Worm (Caenorhabditis elegans) whole organism, L4 larva: ENCODE results near the gene C16D9.5.
A peak's percentile ranks its signal among the peaks of the same experiment; 100 is the strongest.

Source experiments
- F10B5.3 ChIP-seq: sonication (generic microtip); optimal IDR thresholded peaks from 2 replicates; lab custom pipeline; 2016; ENCODE audit warnings: mild to moderate bottlenecking, missing genetic modification characterization, missing compliant biosample characterization
- F37D6.2 ChIP-seq: sonication (generic microtip); optimal IDR thresholded peaks from 2 replicates; lab custom pipeline; 2016; ENCODE audit warnings: mild to moderate bottlenecking, missing genetic modification characterization, missing compliant biosample characterization
- T20F7.1 ChIP-seq: fragments of 200-800 bp; sonication (Bioruptor generic); optimal IDR thresholded peaks from 2 replicates; lab custom pipeline; 2018; ENCODE audit warnings: mild to moderate bottlenecking, missing genetic modification characterization, missing compliant biosample characterization
- ZK546.5 ChIP-seq, 2 experiments: sonication (generic microtip); optimal IDR thresholded peaks; 2 replicates each; lab custom pipeline; 2017; ENCODE audit warnings: missing biosample characterization in 2 of 2, missing genetic modification characterization in 2 of 2
- aly-2 ChIP-seq: sonication (generic microtip); optimal IDR thresholded peaks from 2 replicates; lab custom pipeline; 2018; ENCODE audit warnings: missing biosample characterization, missing genetic modification characterization
- attf-4 ChIP-seq: sonication (generic microtip); optimal IDR thresholded peaks from 3 replicates; lab custom pipeline; 2017; ENCODE audit warnings: missing biosample characterization, missing genetic modification characterization
- ceh-44 ChIP-seq: fragments of 200-800 bp; sonication (Bioruptor generic); IDR thresholded peaks from 2 replicates; pipeline ENCODE4 v1.3.6; 2022; ENCODE audit warnings: missing genetic modification reagents, missing genetic modification characterization, missing compliant biosample characterization
- ces-1 ChIP-seq: fragments of 150-350 bp; sonication (generic microtip); optimal IDR thresholded peaks from 4 replicates; lab custom pipeline; 2014; ENCODE audit warnings: missing biosample characterization, missing genetic modification reagents, missing genetic modification characterization
- cey-2 ChIP-seq: sonication (generic microtip); optimal IDR thresholded peaks from 3 replicates; lab custom pipeline; 2017; ENCODE audit warnings: missing genetic modification characterization, mild to moderate bottlenecking, missing compliant biosample characterization, antibody characterized with exemption, borderline replicate concordance; ENCODE audit not compliant: insufficient read depth
- daf-19 ChIP-seq: fragments of 200-800 bp; sonication (Bioruptor generic); conservative IDR thresholded peaks from 2 replicates; pipeline ENCODE4 v1.3.6; 2022; ENCODE audit warnings: missing genetic modification characterization, missing compliant biosample characterization
- daf-8 ChIP-seq: fragments of 200-800 bp; sonication (Bioruptor generic); IDR thresholded peaks from 2 replicates; pipeline ENCODE4 v1.3.6; 2022; ENCODE audit warnings: missing genetic modification characterization, missing compliant biosample characterization
- fos-1 ChIP-seq: fragments of 150-350 bp; optimal IDR thresholded peaks from 2 replicates; lab custom pipeline; 2014; ENCODE audit warnings: missing biosample characterization, missing genetic modification characterization
- hif-1 ChIP-seq, 2 experiments: sonication (generic microtip); optimal IDR thresholded peaks; 2 replicates each; lab custom pipeline; 2016 to 2017; ENCODE audit warnings: missing compliant biosample characterization in 2 of 2, missing genetic modification characterization in 2 of 2, missing genetic modification reagents in 2 of 2, missing genotype in 2 of 2, mild to moderate bottlenecking in 1 of 2
- jun-1 ChIP-seq: fragments of 150-350 bp; optimal IDR thresholded peaks from 2 replicates; lab custom pipeline; 2014; ENCODE audit warnings: missing biosample characterization, missing genetic modification reagents, missing genetic modification characterization
- lim-7 ChIP-seq: fragments of 200-800 bp; sonication (Bioruptor generic); IDR thresholded peaks from 2 replicates; pipeline ENCODE4 v1.3.6; 2022; ENCODE audit warnings: missing genetic modification characterization, missing compliant biosample characterization
- lin-13 ChIP-seq: fragments of 150-350 bp; optimal IDR thresholded peaks from 2 replicates; lab custom pipeline; 2014; ENCODE audit warnings: missing biosample characterization, missing genetic modification reagents, missing genetic modification characterization
- lin-29 ChIP-seq: fragments of 200-800 bp; sonication (Bioruptor generic); IDR thresholded peaks from 2 replicates; pipeline ENCODE4 v1.3.6; 2022; ENCODE audit warnings: missing genetic modification reagents, missing genetic modification characterization, missing compliant biosample characterization
- lir-3 ChIP-seq: sonication (generic microtip); optimal IDR thresholded peaks from 2 replicates; lab custom pipeline; 2016; ENCODE audit warnings: mild to moderate bottlenecking, missing genetic modification characterization, missing compliant biosample characterization
- madf-9 ChIP-seq: fragments of 200-800 bp; sonication (Bioruptor generic); conservative IDR thresholded peaks from 2 replicates; pipeline ENCODE4 v1.3.6; 2022; ENCODE audit warnings: missing genetic modification reagents, missing genetic modification characterization, missing compliant biosample characterization
- mdl-1 ChIP-seq, 2 experiments: fragments of 150-350 bp in 1 of 2; sonication (generic microtip) in 1 of 2; optimal IDR thresholded peaks; 2 replicates each; lab custom pipeline; 2014 to 2017; ENCODE audit warnings: missing biosample characterization in 2 of 2, missing genetic modification characterization in 2 of 2
- mep-1 ChIP-seq: fragments of 150-350 bp; sonication (generic microtip); optimal IDR thresholded peaks from 3 replicates; lab custom pipeline; 2014; ENCODE audit warnings: missing biosample characterization, missing genetic modification characterization
- mxl-3 ChIP-seq: fragments of 200-800 bp; sonication (Bioruptor generic); optimal IDR thresholded peaks from 2 replicates; lab custom pipeline; 2018; ENCODE audit warnings: mild to moderate bottlenecking, missing genetic modification characterization, missing compliant biosample characterization
- nhr-10 ChIP-seq: fragments of 150-350 bp; optimal IDR thresholded peaks from 2 replicates; lab custom pipeline; 2014; ENCODE audit warnings: missing biosample characterization, missing genetic modification characterization
- nhr-102 ChIP-seq: sonication (generic microtip); optimal IDR thresholded peaks from 2 replicates; lab custom pipeline; 2016; ENCODE audit warnings: mild to moderate bottlenecking, missing genetic modification characterization, moderate library complexity, missing compliant biosample characterization
- nhr-111 ChIP-seq: fragments of 200-800 bp; sonication (Bioruptor generic); optimal IDR thresholded peaks from 2 replicates; lab custom pipeline; 2018; ENCODE audit warnings: mild to moderate bottlenecking, missing genetic modification characterization, missing compliant biosample characterization
- nhr-237 ChIP-seq: sonication (generic microtip); optimal IDR thresholded peaks from 2 replicates; lab custom pipeline; 2017; ENCODE audit warnings: missing biosample characterization, missing genetic modification characterization
- nhr-41 ChIP-seq: fragments of 200-800 bp; sonication (Bioruptor generic); IDR thresholded peaks from 2 replicates; pipeline ENCODE4 v1.3.6; 2022; ENCODE audit warnings: missing genetic modification reagents, missing genetic modification characterization, missing compliant biosample characterization
- pha-4 ChIP-seq, 2 experiments: fragments of 150-350 bp in 1 of 2; fragments of 200-800 bp in 1 of 2; sonication (Bioruptor generic) in 1 of 2; IDR thresholded peaks in 1 of 2; optimal IDR thresholded peaks in 1 of 2; 2 replicates each; pipeline versions ENCODE4 v1.3.6 to Lab custom; 2014 to 2022; ENCODE audit warnings: missing genetic modification characterization in 2 of 2, missing genetic modification reagents in 2 of 2, missing biosample characterization in 1 of 2, missing compliant biosample characterization in 1 of 2
- rbr-2 ChIP-seq: sonication (generic microtip); optimal IDR thresholded peaks from 2 replicates; lab custom pipeline; 2016; ENCODE audit warnings: missing genotype, missing genetic modification characterization, missing compliant biosample characterization
- snpc-4 ChIP-seq: fragments of 150-350 bp; optimal IDR thresholded peaks from 2 replicates; lab custom pipeline; 2014; ENCODE audit warnings: missing biosample characterization, missing genetic modification characterization
- spr-1 ChIP-seq: sonication (generic microtip); optimal IDR thresholded peaks from 2 replicates; lab custom pipeline; 2016; ENCODE audit warnings: mild to moderate bottlenecking, missing genetic modification characterization, missing compliant biosample characterization
- unc-62 ChIP-seq, 3 experiments: fragments of 150-350 bp in 1 of 3; sonication (generic microtip); optimal IDR thresholded peaks in 2 of 3; peaks in 1 of 3; 1 replicate in 1 of 3; 2 replicates in 2 of 3; lab custom pipeline; 2014 to 2017; ENCODE audit warnings: missing biosample characterization in 3 of 3, missing genetic modification characterization in 3 of 3, missing genetic modification reagents in 3 of 3, missing genotype in 1 of 3
- vab-7 ChIP-seq: fragments of 200-800 bp; sonication (Bioruptor generic); IDR thresholded peaks from 2 replicates; pipeline ENCODE4 v1.3.6; 2022; ENCODE audit warnings: missing genetic modification reagents, missing genetic modification characterization, missing compliant biosample characterization
- zag-1 ChIP-seq: fragments of 150-350 bp; optimal IDR thresholded peaks from 2 replicates; lab custom pipeline; 2014; ENCODE audit warnings: missing biosample characterization, missing genetic modification characterization
- zfp-2 ChIP-seq: sonication (generic microtip); optimal IDR thresholded peaks from 2 replicates; lab custom pipeline; 2016; ENCODE audit warnings: mild to moderate bottlenecking, missing genetic modification characterization, missing compliant biosample characterization
- ztf-11 ChIP-seq: fragments of 150-350 bp; optimal IDR thresholded peaks from 2 replicates; lab custom pipeline; 2014; ENCODE audit warnings: missing biosample characterization, missing genetic modification characterization

The C16D9.5 gene

DNA sequence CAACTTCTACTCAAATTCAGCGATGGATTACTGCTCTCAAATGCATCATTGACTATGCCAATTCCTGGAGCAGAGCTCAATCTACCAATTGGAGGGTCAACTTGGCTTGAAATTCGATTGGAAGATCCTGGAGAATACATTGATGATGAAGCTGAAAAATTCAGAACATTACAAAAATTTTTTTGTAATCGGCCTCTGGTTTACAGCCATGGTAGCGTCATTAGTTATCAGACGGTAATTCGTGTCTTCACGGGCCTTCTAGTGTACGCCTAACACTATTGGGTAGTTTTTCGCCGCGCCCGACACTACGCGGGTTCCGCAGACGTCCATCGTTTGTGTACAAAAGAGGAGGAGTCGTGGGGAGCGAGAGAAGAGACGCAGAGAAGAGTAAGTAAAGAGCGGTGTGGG is 16.6 kb downstream of the C16D9.5 start (continued):
- TF ChIP-seq nhr-10 (peak; percentile 16), aly-2 (tag; lab: Kevin White, UChicago) (no peak), nhr-41 (GFP tag; lab: Robert Waterston, UW) (0 out of 2 replicates have a peak, but pooled peaks have one; percentile 8), mdl-1 (tag; optimal IDR thresholded peaks at IDR 0.05; lab: Kevin White, UChicago) (peak; percentile 48 to 51), vab-7 (GFP tag; lab: Robert Waterston, UW) (0 out of 2 replicates have a peak, but pooled peaks have one; percentile 29), lin-29 (GFP tag; lab: Robert Waterston, UW) (peak; percentile 25; the same call in 1 of the 2 replicates), rbr-2 (tag; lab: Kevin White, UChicago) (peak; percentile 83), ztf-11 (tag; lab: Kevin White, UChicago) (no peak), mep-1 (tag; lab: Kevin White, UChicago) (peak; percentile 93), ces-1 (GFP tag; lab: Kevin White, UChicago) (peak; percentile 13), lim-7 (GFP tag; lab: Robert Waterston, UW) (no peak), ZK546.5 (tag; optimal IDR thresholded peaks at IDR 0.05; lab: Kevin White, UChicago) (no peak), daf-8 (GFP tag; lab: Robert Waterston, UW) (no peak), attf-4 (tag; lab: Kevin White, UChicago) (no peak), nhr-237 (no peak), nhr-102 (tag; lab: Kevin White, UChicago) (peak; percentile 91), lir-3 (peak; percentile 22), mxl-3 (GFP tag; lab: Kevin White, UChicago) (peak; percentile 66), hif-1 (tag; optimal IDR thresholded peaks at IDR 0.05; lab: Kevin White, UChicago) (peak; percentile 12 to 30), pha-4 (GFP tag; IDR thresholded peaks at IDR 0.05; lab: Robert Waterston, UW) (peak; percentile 86), pha-4 (tag; optimal IDR thresholded peaks at IDR 0.05; lab: Kevin White, UChicago) (no peak), snpc-4 (tag; lab: Kevin White, UChicago) (peak; percentile 96), F10B5.3 (tag; lab: Kevin White, UChicago) (peak; percentile 83), ceh-44 (peak; percentile 93), zfp-2 (tag; lab: Kevin White, UChicago) (peak; percentile 44)

DNA sequence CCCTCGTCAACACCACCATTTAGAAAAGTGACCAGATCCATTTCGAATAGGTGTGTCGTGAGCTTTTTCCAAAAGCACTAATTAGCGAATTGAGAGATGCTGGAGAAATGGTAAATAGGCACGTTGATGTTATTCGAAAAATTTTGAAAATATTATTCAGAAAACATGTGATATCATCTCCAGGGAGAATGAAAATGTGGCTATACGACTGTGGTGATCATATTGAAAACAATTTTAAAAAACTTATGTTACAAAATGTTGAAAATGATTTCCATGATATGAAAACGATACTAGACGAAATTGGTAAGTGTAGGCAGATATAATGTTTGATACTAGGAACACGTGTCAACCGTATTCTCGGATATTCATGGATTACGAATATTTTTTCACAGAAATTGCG is 18.5 kb downstream of the C16D9.5 start, which contains the start of gene K07C11.10:
TSS of gene K07C11.10 (minus strand) at position 101 of the 400 bp plus-strand sequence.
- TF ChIP-seq T20F7.1 (GFP tag; lab: Kevin White, UChicago) (no peak), F37D6.2 (tag; lab: Kevin White, UChicago) (no peak), nhr-111 (GFP tag; lab: Kevin White, UChicago) (no peak), unc-62 (GFP tag; optimal IDR thresholded peaks at IDR 0.05 in 1 of 2; lab: Kevin White, UChicago) (peak in 1 of 2 experiments; percentile 47), unc-62 (tag; optimal IDR thresholded peaks at IDR 0.05; lab: Kevin White, UChicago) (no peak), zag-1 (tag; lab: Kevin White, UChicago) (no peak)

DNA sequence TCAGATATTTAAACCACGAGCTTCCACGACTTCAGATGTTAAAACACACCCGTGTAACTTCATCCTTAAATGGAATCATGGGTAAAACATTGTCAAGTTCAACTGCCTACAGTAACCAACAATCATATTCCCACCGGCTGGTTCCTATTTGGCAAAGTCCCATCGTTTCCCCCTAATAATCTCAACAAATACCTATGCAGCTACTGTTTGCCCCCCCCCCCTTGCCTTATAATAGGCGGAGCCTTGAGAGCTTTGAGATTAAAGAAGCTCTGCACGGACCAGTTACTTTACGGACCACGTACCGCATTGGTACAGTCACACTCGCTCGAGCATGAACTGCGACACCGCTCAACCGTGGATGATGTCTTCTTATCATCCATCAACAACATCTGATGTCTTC is 20.7 kb downstream of the C16D9.5 start, which contains the start of gene pax-1:
TSS of gene pax-1 (plus strand) at position 301 of the 400 bp plus-strand sequence.
- TF ChIP-seq mxl-3 (GFP tag; lab: Kevin White, UChicago) (no peak), jun-1 (tag; lab: Kevin White, UChicago) (no peak), lim-7 (GFP tag; lab: Robert Waterston, UW) (no peak), lin-29 (GFP tag; lab: Robert Waterston, UW) (no peak), fos-1 (tag; lab: Kevin White, UChicago) (no peak), cey-2 (tag; lab: Kevin White, UChicago) (no peak), daf-8 (GFP tag; lab: Robert Waterston, UW) (no peak), daf-19 (GFP tag; lab: Robert Waterston, UW) (no peak), pha-4 (GFP tag; IDR thresholded peaks at IDR 0.05; lab: Robert Waterston, UW) (no peak), pha-4 (tag; optimal IDR thresholded peaks at IDR 0.05; lab: Kevin White, UChicago) (no peak), lin-13 (GFP tag; lab: Kevin White, UChicago) (no peak), madf-9 (GFP tag; lab: Robert Waterston, UW) (no peak), spr-1 (tag; lab: Kevin White, UChicago) (no peak), lir-3 (no peak)
- TF ChIP-seq, all 104 proteins: peak for 0
